Fruit fly (Drosophila melanogaster): ENCODE results near the gene Neto.

dm6 chrX:13568127-13568526, 122.4 kb downstream of the Neto start:
- TF ChIP-seq CG32121 (GFP tag; IDR thresholded peaks at IDR 0.05) = peak; percentile 34; the same call in 1 of the 2 replicates
- TF ChIP-seq Pif1A (GFP tag; optimal IDR thresholded peaks at IDR 0.05) = peak; percentile 67
